Worm (Caenorhabditis elegans): ENCODE data around the gene Y43E12A.3.
A peak's percentile ranks its signal among the peaks of the same experiment; 100 is the strongest.

Gene Y43E12A.3

ce11 chrIV:11031640-11032039 lies 43.9 kb downstream of the Y43E12A.3 start:
- TF ChIP-seq ets-4 (tag; optimal IDR thresholded peaks at IDR 0.05) (no peak), elt-4 (tag; optimal IDR thresholded peaks at IDR 0.05) (no peak), tbx-2 (tag; optimal IDR thresholded peaks at IDR 0.05) (no peak), pqm-1 (tag; optimal IDR thresholded peaks at IDR 0.05) (no peak), eyg-1 (tag; optimal IDR thresholded peaks at IDR 0.05) (no peak), K02D7.2 (tag; optimal IDR thresholded peaks at IDR 0.05) (no peak), hlh-15 (tag; optimal IDR thresholded peaks at IDR 0.05) (no peak), zip-5 (tag; optimal IDR thresholded peaks at IDR 0.05) (no peak), sox-4 (tag; optimal IDR thresholded peaks at IDR 0.05) (no peak), ceh-6 (GFP tag; optimal IDR thresholded peaks at IDR 0.05) (no peak), pat-9 (tag; optimal IDR thresholded peaks at IDR 0.05) (no peak), ceh-22 (tag; optimal IDR thresholded peaks at IDR 0.05) (no peak), dve-1 (tag; optimal IDR thresholded peaks at IDR 0.05) (no peak), ama-1 (optimal IDR thresholded peaks at IDR 0.05) (no peak)

ce11 chrIV:11032288-11032687 lies 44.6 kb downstream of the Y43E12A.3 start, which contains the start of gene hrg-6:
Gene hrg-6 (plus strand): TSS chrIV:11032588.
- TF ChIP-seq K09A11.1 (tag; optimal IDR thresholded peaks at IDR 0.05; ENCODE audit: insufficient read depth) (no peak), pha-4 (tag; optimal IDR thresholded peaks at IDR 0.05) (no peak), lim-6 (tag; optimal IDR thresholded peaks at IDR 0.05) (no peak), ceh-22 (tag; optimal IDR thresholded peaks at IDR 0.05) (no peak), rnt-1 (tag; optimal IDR thresholded peaks at IDR 0.05) (no peak), che-1 (tag; optimal IDR thresholded peaks at IDR 0.05) (no peak), sdc-2 (tag; optimal IDR thresholded peaks at IDR 0.05) (no peak), odd-2 (tag; optimal IDR thresholded peaks at IDR 0.05) (no peak), npax-4 (tag; optimal IDR thresholded peaks at IDR 0.05) (no peak), C38D4.7 (GFP tag; optimal IDR thresholded peaks at IDR 0.05) (no peak), ceh-30 (tag; optimal IDR thresholded peaks at IDR 0.05) (no peak), mec-3 (tag; optimal IDR thresholded peaks at IDR 0.05; ENCODE audit: borderline replicate concordance) (no peak), tbx-7 (tag; optimal IDR thresholded peaks at IDR 0.05) (no peak), hlh-13 (GFP tag; optimal IDR thresholded peaks at IDR 0.05) (no peak), fkh-6 (tag; optimal IDR thresholded peaks at IDR 0.05) (no peak), pha-2 (tag; optimal IDR thresholded peaks at IDR 0.05) (no peak), ceh-14 (tag; optimal IDR thresholded peaks at IDR 0.05) (no peak), pag-3 (tag; optimal IDR thresholded peaks at IDR 0.05; ENCODE audit: borderline replicate concordance) (no peak)

DNA sequence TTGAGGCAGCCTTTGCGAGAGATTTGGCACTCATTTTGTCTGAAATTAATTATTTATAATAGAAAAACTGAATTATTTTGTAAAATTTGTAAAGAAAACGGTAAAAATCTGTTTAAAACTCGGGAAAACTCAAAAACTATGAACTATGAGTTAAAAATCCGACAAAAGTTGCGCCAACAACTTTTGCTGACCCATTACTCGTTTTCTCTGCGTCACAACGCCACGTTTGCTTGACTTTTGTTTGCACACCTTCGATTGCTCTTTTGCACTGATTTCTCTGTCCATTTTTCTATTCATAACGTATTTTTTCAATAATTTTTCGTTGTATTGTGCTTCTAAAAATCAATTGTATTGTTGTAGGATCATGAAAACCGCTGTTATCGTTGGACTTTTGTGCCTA lies 48.5 kb downstream of the Y43E12A.3 start, which contains the start of gene fkb-1:
TSS of gene fkb-1 (plus strand) at position 361 of the 400 bp plus-strand sequence.
- TF ChIP-seq fkh-6 (tag; optimal IDR thresholded peaks at IDR 0.05) (no peak), elt-2 (tag; optimal IDR thresholded peaks at IDR 0.05) (peak; percentile 19), nfya-1 (tag; optimal IDR thresholded peaks at IDR 0.05) (peak; percentile 35), pax-1 (tag; optimal IDR thresholded peaks at IDR 0.05) (peak; percentile 60)

ce11 chrIV:11037118-11037719 lies 49.5 kb downstream of the Y43E12A.3 start:
- TF ChIP-seq ceh-14 (tag; optimal IDR thresholded peaks at IDR 0.05) (no peak), pha-2 (tag; optimal IDR thresholded peaks at IDR 0.05) (no peak), elt-2 (tag; optimal IDR thresholded peaks at IDR 0.05) (peak; percentile 44), nfya-1 (tag; optimal IDR thresholded peaks at IDR 0.05) (no peak), nhr-232 (tag; optimal IDR thresholded peaks at IDR 0.05) (no peak), pros-1 (tag; optimal IDR thresholded peaks at IDR 0.05) (no peak), unc-42 (tag; optimal IDR thresholded peaks at IDR 0.05) (peak; percentile 32), gmeb-2 (tag; optimal IDR thresholded peaks at IDR 0.05) (no peak), pax-1 (tag; optimal IDR thresholded peaks at IDR 0.05) (no peak), ref-2 (tag; optimal IDR thresholded peaks at IDR 0.05) (no peak), F13H6.1 (tag; optimal IDR thresholded peaks at IDR 0.05) (no peak), ceh-48 (tag; optimal IDR thresholded peaks at IDR 0.05) (no peak), zip-5 (tag; optimal IDR thresholded peaks at IDR 0.05) (no peak)

Data from whole organism, late embryonic.